Fruit fly (Drosophila melanogaster): ENCODE results near the gene Vha16-3.

DNA sequence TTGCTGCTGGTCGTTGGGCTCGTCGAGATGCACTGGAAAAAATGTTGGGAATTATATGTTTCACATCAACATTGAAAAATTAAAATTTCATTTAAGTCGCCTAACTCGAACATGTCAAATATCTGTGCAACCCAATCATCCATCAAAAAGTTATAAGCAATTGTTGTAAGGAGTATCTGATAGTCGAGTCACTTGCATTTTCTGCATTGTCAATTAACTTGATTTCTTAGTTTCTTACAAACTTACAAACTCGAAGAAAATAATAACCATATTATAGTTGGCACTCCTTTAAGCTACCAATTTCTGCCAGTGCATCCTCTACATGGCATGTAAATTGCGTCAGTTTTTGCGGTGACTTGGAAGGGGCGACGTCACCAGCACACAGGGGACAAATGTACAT, 10.0 kb downstream of the Vha16-3 start:
- no peak for TF ChIP-seq dsf (GFP tag; optimal IDR thresholded peaks at IDR 0.05; ENCODE audit: borderline replicate concordance)
- no peak for TF ChIP-seq Hnf4 (GFP tag; optimal IDR thresholded peaks at IDR 0.05)
- peak; percentile 47 for TF ChIP-seq Sp1 (GFP tag; optimal IDR thresholded peaks at IDR 0.05)
- TF ChIP-seq br (GFP tag; optimal IDR thresholded peaks at IDR 0.05): peak; percentile 12
- no peak for TF ChIP-seq dl (GFP tag; optimal IDR thresholded peaks at IDR 0.05; ENCODE audit: insufficient read depth in 1 of 2, partially characterized antibody in 2 of 2)
